Fruit fly (Drosophila melanogaster) whole organism, wandering third instar larva: ENCODE results near the gene Targ3.

Experiments
- HLH106 ChIP-seq: fragments of 200-800 bp; optimal IDR thresholded peaks from 3 replicates; lab custom pipeline; 2019; ENCODE audit warnings: missing biosample characterization, mild to moderate bottlenecking, missing genetic modification characterization, moderate library complexity
- Hr83 ChIP-seq: fragments of 200-300 bp; sonication (Bioruptor generic); optimal IDR thresholded peaks from 2 replicates; lab custom pipeline; 2016; ENCODE audit warnings: missing biosample characterization, mild to moderate bottlenecking, missing genetic modification characterization, moderate library complexity; ENCODE audit not compliant: poor library complexity, severe bottlenecking
- Mio ChIP-seq: sonication (Bioruptor generic); optimal IDR thresholded peaks from 2 replicates; lab custom pipeline; 2016; ENCODE audit warnings: missing biosample characterization, missing genetic modification characterization
- N ChIP-seq: fragments of >200 bp; optimal IDR thresholded peaks from 2 replicates; lab custom pipeline; 2018; ENCODE audit warnings: missing biosample characterization, missing external identifiers, missing genetic modification characterization
- OdsH ChIP-seq: fragments of 200-800 bp; sonication (Bioruptor generic); optimal IDR thresholded peaks from 2 replicates; lab custom pipeline; 2016; ENCODE audit warnings: missing biosample characterization, mild to moderate bottlenecking, missing genetic modification characterization
- Sp1 ChIP-seq: fragments of 200-800 bp; sonication (Bioruptor generic); optimal IDR thresholded peaks from 3 replicates; lab custom pipeline; 2019; ENCODE audit warnings: missing biosample characterization, mild to moderate bottlenecking, missing genetic modification characterization, moderate library complexity
- rgr ChIP-seq: fragments of 200-800 bp; sonication (Bioruptor generic); optimal IDR thresholded peaks from 3 replicates; lab custom pipeline; 2016; ENCODE audit warnings: missing biosample characterization, mild to moderate bottlenecking, missing genetic modification characterization

dm6 chr3L:21223268-21223667 is 26.6 kb downstream of the Targ3 start:
- TF ChIP-seq Sp1 (GFP tag; lab: Kevin White, UChicago) (no peak), Mio (GFP tag; lab: Kevin White, UChicago) (no peak), rgr (GFP tag; lab: Kevin White, UChicago) (no peak), N (GFP tag; lab: Kevin White, UChicago) (no peak), OdsH (GFP tag; lab: Kevin White, UChicago) (no peak), Hr83 (GFP tag; lab: Kevin White, UChicago) (no peak), HLH106 (tag; lab: Kevin White, UChicago) (no peak)
